Worm (Caenorhabditis elegans) whole organism, L4/young adult: ENCODE measurements around the gene gstk-1.

ENCODE experiments used
- W03F9.2 ChIP-seq: fragments of 150-350 bp; optimal IDR thresholded peaks from 2 replicates; lab custom pipeline; 2014; ENCODE audit warnings: missing biosample characterization, missing genetic modification characterization
- dao-5 ChIP-seq: sonication (generic microtip); optimal IDR thresholded peaks from 2 replicates; lab custom pipeline; 2016; ENCODE audit warnings: missing genotype, missing genetic modification characterization, moderate library complexity, missing compliant biosample characterization
- him-1 ChIP-seq: sonication (generic microtip); optimal IDR thresholded peaks from 2 replicates; lab custom pipeline; 2016; ENCODE audit warnings: missing genotype, missing genetic modification reagents, missing genetic modification characterization, missing compliant biosample characterization

- TF ChIP-seq dao-5 (tag; lab: Kevin White, UChicago) (no peak), him-1 (tag; lab: Kevin White, UChicago) (no peak), W03F9.2 (no peak)
These were observed 10.4 kb upstream of the gstk-1 start for ce11 chrII:9646122-9646555.
